Worm (Caenorhabditis elegans): ENCODE measurements around the gene F14H8.2.

F14H8.2 gene

DNA sequence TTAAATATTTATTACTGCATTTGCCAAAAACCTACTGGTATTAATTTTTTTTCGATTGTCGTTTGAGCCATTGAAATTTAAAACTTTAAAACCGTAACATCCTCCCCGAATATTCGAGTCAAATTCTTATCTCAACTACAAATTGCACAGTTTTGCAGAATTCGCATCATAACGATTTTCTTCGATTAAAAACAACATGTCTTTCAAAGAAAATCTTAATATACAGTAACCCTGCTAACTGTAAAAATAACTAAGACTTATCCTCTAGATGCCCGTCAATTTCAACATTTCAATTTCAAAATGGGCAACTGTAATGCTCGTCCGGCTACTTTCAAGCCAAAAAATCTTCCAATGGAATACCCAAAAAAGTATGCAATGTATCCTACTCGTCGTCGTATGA lies 603 bp upstream of the F14H8.2 start, which contains the start of gene F14H8.5:
TSS of gene F14H8.5 (plus strand) at position 301 of the 400 bp plus-strand sequence.
- TF ChIP-seq nhr-237 (tag; optimal IDR thresholded peaks at IDR 0.05) (no peak), mxl-2 (GFP tag; conservative IDR thresholded peaks at IDR 0.05) (no peak), nhr-111 (GFP tag; optimal IDR thresholded peaks at IDR 0.05) (no peak), ceh-32 (tag; optimal IDR thresholded peaks at IDR 0.05; ENCODE audit: poor library complexity) (no peak), T26A8.4 (GFP tag; IDR thresholded peaks at IDR 0.05) (no peak), ZK337.2 (GFP tag; IDR thresholded peaks at IDR 0.05) (no peak), zip-2 (tag; optimal IDR thresholded peaks at IDR 0.05) (no peak), unc-62 (GFP tag; optimal IDR thresholded peaks at IDR 0.05 in 1 of 2) (no peak), unc-62 (tag; optimal IDR thresholded peaks at IDR 0.05) (no peak), ama-1 (optimal IDR thresholded peaks at IDR 0.05) (no peak), dmd-8 (GFP tag; IDR thresholded peaks at IDR 0.05) (no peak), ces-1 (GFP tag; optimal IDR thresholded peaks at IDR 0.05) (no peak), dmd-6 (GFP tag; IDR thresholded peaks at IDR 0.05) (no peak), daf-12 (tag; optimal IDR thresholded peaks at IDR 0.05) (no peak), nhr-6 (tag; optimal IDR thresholded peaks at IDR 0.05) (no peak), nhr-76 (tag; optimal IDR thresholded peaks at IDR 0.05) (no peak)

ce11 chrV:15016795-15017429 lies 3.2 kb downstream of the F14H8.2 start:
- TF ChIP-seq arid-1 (GFP tag; conservative IDR thresholded peaks at IDR 0.05) (no peak), saeg-2 (GFP tag; IDR thresholded peaks at IDR 0.05) (no peak), mdl-1 (tag; optimal IDR thresholded peaks at IDR 0.05) (peak in 1 of 2 experiments; percentile 1), mxl-3 (GFP tag; optimal IDR thresholded peaks at IDR 0.05) (peak; percentile 1), daf-8 (GFP tag; IDR thresholded peaks at IDR 0.05) (no peak), nhr-6 (tag; optimal IDR thresholded peaks at IDR 0.05) (peak; percentile 33), ceh-28 (tag; optimal IDR thresholded peaks at IDR 0.05) (no peak), hlh-11 (tag; optimal IDR thresholded peaks at IDR 0.05) (no peak), hlh-30 (tag; optimal IDR thresholded peaks at IDR 0.05; ENCODE audit: insufficient read depth) (no peak)

DNA sequence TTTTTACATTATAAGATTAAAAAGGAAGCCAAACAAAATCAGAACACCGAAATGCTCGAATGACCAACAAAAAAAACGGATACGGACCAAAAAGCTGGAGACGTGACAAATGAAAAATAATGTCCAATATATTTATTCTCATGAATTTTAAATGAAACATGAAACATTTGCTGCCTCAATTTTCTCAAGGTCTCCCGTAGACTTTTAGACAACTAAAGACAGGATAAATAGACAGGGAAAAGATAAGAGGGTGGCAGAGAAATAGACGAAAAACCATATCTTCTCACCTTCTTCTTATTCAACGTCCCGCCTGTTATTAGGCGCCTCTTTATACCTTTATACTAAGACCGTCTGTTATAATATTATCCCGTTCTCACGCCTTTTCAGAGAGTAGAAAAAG lies 4.3 kb downstream of the F14H8.2 start:
- TF ChIP-seq mxl-3 (GFP tag; optimal IDR thresholded peaks at IDR 0.05) (no peak), lsy-2 (tag; optimal IDR thresholded peaks at IDR 0.05) (no peak), aha-1 (tag) (peak; percentile 83), hmg-1.1 (GFP tag; IDR thresholded peaks at IDR 0.05) (no peak), Y75B8A.6 (GFP tag; IDR thresholded peaks at IDR 0.05) (no peak), hif-1 (tag; optimal IDR thresholded peaks at IDR 0.05) (peak in 1 of 2 experiments; percentile 25)

ce11 chrV:15014164-15014563 lies 6.0 kb downstream of the F14H8.2 start, which contains the start of gene obr-2:
Gene obr-2, minus strand, starts transcription at chrV:15014264.
- TF ChIP-seq F10B5.3 (tag; optimal IDR thresholded peaks at IDR 0.05) = no peak
- no peak for TF ChIP-seq zip-2 (tag; optimal IDR thresholded peaks at IDR 0.05)
- no peak for TF ChIP-seq ceh-62 (tag; optimal IDR thresholded peaks at IDR 0.05)
- no peak for TF ChIP-seq ceh-28 (tag; optimal IDR thresholded peaks at IDR 0.05)
- TF ChIP-seq unc-62 (GFP tag; optimal IDR thresholded peaks at IDR 0.05 in 1 of 2) = no peak
- no peak for TF ChIP-seq unc-62 (tag; optimal IDR thresholded peaks at IDR 0.05)
- TF ChIP-seq dmd-9 (GFP tag; IDR thresholded peaks at IDR 0.05) = no peak
- no peak for TF ChIP-seq mes-2 (tag; optimal IDR thresholded peaks at IDR 0.05; ENCODE audit: poor library complexity, severe bottlenecking)
- no peak for TF ChIP-seq zfp-2 (tag; optimal IDR thresholded peaks at IDR 0.05)
- no peak for TF ChIP-seq Y48G9A.11 (GFP tag; IDR thresholded peaks at IDR 0.05)
- TF ChIP-seq zfp-3 (GFP tag; conservative IDR thresholded peaks at IDR 0.05) = no peak
- TF ChIP-seq nhr-102 (tag; optimal IDR thresholded peaks at IDR 0.05) = no peak
- no peak for TF ChIP-seq nhr-237 (tag; optimal IDR thresholded peaks at IDR 0.05)
- no peak for TF ChIP-seq tra-1 (GFP tag; IDR thresholded peaks at IDR 0.05)
- no peak for TF ChIP-seq daf-16 (GFP tag; optimal IDR thresholded peaks at IDR 0.05)
- TF ChIP-seq daf-16 (tag; optimal IDR thresholded peaks at IDR 0.05) = no peak
- no peak for TF ChIP-seq dmd-8 (GFP tag; IDR thresholded peaks at IDR 0.05)
- no peak for TF ChIP-seq gei-8 (GFP tag; optimal IDR thresholded peaks at IDR 0.05)
- TF ChIP-seq lim-7 (GFP tag; IDR thresholded peaks at IDR 0.05) = no peak
